Fruit fly (Drosophila melanogaster) whole organism, embryonic: ENCODE measurements around the gene CG2187.

ENCODE experiments used
- Aef1 ChIP-seq: fragments of 200-800 bp; sonication (Bioruptor generic); IDR thresholded peaks from 3 replicates; pipeline ENCODE4 v1.3.6; 2022; ENCODE audit warnings: missing biosample characterization, missing genetic modification characterization
- B-H1 ChIP-seq: fragments of 200-800 bp; sonication (Bioruptor generic); IDR thresholded peaks from 3 replicates; pipeline ENCODE4 v1.3.6; 2022; ENCODE audit warnings: missing biosample characterization, missing genetic modification characterization
- CG10979 ChIP-seq: fragments of 200-800 bp; sonication (Bioruptor generic); optimal IDR thresholded peaks from 2 replicates; lab custom pipeline; 2018; ENCODE audit warnings: missing biosample characterization, mild to moderate bottlenecking, missing genetic modification characterization, moderate library complexity
- CG11085 ChIP-seq: fragments of 200-800 bp; sonication (Bioruptor generic); IDR thresholded peaks from 2 replicates; pipeline ENCODE4 v1.3.6; 2022; ENCODE audit warnings: missing biosample characterization, missing genetic modification characterization
- CG11695 ChIP-seq: fragments of 200-800 bp; sonication (Bioruptor generic); IDR thresholded peaks from 3 replicates; pipeline ENCODE4 v1.3.6; 2022; ENCODE audit warnings: missing biosample characterization, missing genetic modification characterization
- CG12744 ChIP-seq: fragments of 200-800 bp; sonication (Bioruptor generic); optimal IDR thresholded peaks from 2 replicates; lab custom pipeline; 2016; ENCODE audit warnings: missing biosample characterization, missing genetic modification characterization
- CG13424 ChIP-seq: fragments of 200-800 bp; sonication (Bioruptor generic); optimal IDR thresholded peaks from 2 replicates; lab custom pipeline; 2019; ENCODE audit warnings: missing biosample characterization, mild to moderate bottlenecking, missing genetic modification characterization, moderate library complexity
- CG13894 ChIP-seq: fragments of 200-800 bp; sonication (Bioruptor generic); optimal IDR thresholded peaks from 3 replicates; lab custom pipeline; 2018; ENCODE audit warnings: missing biosample characterization, mild to moderate bottlenecking, missing genetic modification characterization, moderate library complexity
- CG15696 ChIP-seq: fragments of 200-800 bp; sonication (Bioruptor generic); optimal IDR thresholded peaks from 2 replicates; lab custom pipeline; 2019; ENCODE audit warnings: missing biosample characterization, mild to moderate bottlenecking, missing genetic modification characterization, moderate library complexity
- CG17186 ChIP-seq: fragments of 200-800 bp; sonication (Bioruptor generic); optimal IDR thresholded peaks from 3 replicates; lab custom pipeline; 2017; ENCODE audit warnings: missing biosample characterization, missing genetic modification reagents, missing genetic modification characterization
- CG17359 ChIP-seq: fragments of 200-800 bp; sonication (Bioruptor generic); optimal IDR thresholded peaks from 3 replicates; lab custom pipeline; 2018; ENCODE audit warnings: missing biosample characterization, mild to moderate bottlenecking, missing genetic modification characterization, moderate library complexity
- CG1792 ChIP-seq: fragments of 200-800 bp; sonication (Bioruptor generic); optimal IDR thresholded peaks from 2 replicates; lab custom pipeline; 2016; ENCODE audit warnings: missing biosample characterization, missing genetic modification characterization
- CG18011 ChIP-seq: fragments of 200-800 bp; sonication (Bioruptor generic); optimal IDR thresholded peaks from 2 replicates; lab custom pipeline; 2017; ENCODE audit warnings: missing biosample characterization, missing genetic modification characterization, mild to moderate bottlenecking, moderate library complexity, missing genotype
- CG30431 ChIP-seq: fragments of 200-800 bp; sonication (Bioruptor generic); optimal IDR thresholded peaks from 2 replicates; lab custom pipeline; 2017; ENCODE audit warnings: missing biosample characterization, missing genetic modification characterization
- CG4282 ChIP-seq: fragments of 200-800 bp; sonication (Bioruptor generic); optimal IDR thresholded peaks from 2 replicates; lab custom pipeline; 2016; ENCODE audit warnings: missing biosample characterization, missing genetic modification characterization
- CG6765 ChIP-seq: fragments of 200-800 bp; sonication (Bioruptor generic); optimal IDR thresholded peaks from 3 replicates; lab custom pipeline; 2017; ENCODE audit warnings: missing biosample characterization, mild to moderate bottlenecking, missing genetic modification characterization
- CG7372 ChIP-seq: fragments of 200-800 bp; sonication (Bioruptor generic); IDR thresholded peaks from 2 replicates; pipeline ENCODE4 v1.3.6; 2022; ENCODE audit warnings: missing biosample characterization, missing genetic modification characterization
- CG7556 ChIP-seq: fragments of 200-800 bp; sonication (Bioruptor generic); optimal IDR thresholded peaks from 2 replicates; lab custom pipeline; 2017; ENCODE audit warnings: missing biosample characterization, mild to moderate bottlenecking, missing genetic modification characterization
- CG8359 ChIP-seq: fragments of 200-800 bp; sonication (Bioruptor generic); optimal IDR thresholded peaks from 2 replicates; lab custom pipeline; 2017; ENCODE audit warnings: missing biosample characterization, mild to moderate bottlenecking, missing genetic modification characterization, borderline replicate concordance
- Fer1 ChIP-seq: fragments of 200-800 bp; sonication (Bioruptor generic); optimal IDR thresholded peaks from 2 replicates; lab custom pipeline; 2017; ENCODE audit warnings: missing biosample characterization, mild to moderate bottlenecking, missing genetic modification characterization
- Gsc ChIP-seq: fragments of 200-800 bp; sonication (Bioruptor generic); IDR thresholded peaks from 2 replicates; pipeline ENCODE4 v1.3.6; 2022; ENCODE audit warnings: missing biosample characterization, missing genetic modification characterization
- HLHmδ ChIP-seq: fragments of 200-800 bp; sonication (Bioruptor generic); optimal IDR thresholded peaks from 2 replicates; lab custom pipeline; 2018; ENCODE audit warnings: missing biosample characterization, mild to moderate bottlenecking, missing genetic modification characterization, moderate library complexity
- Hsf ChIP-seq: fragments of 200-800 bp; sonication (Bioruptor generic); optimal IDR thresholded peaks from 3 replicates; lab custom pipeline; 2016; ENCODE audit warnings: missing biosample characterization, missing genetic modification characterization
- Meics ChIP-seq: fragments of 200-800 bp; sonication (Bioruptor generic); optimal IDR thresholded peaks from 2 replicates; lab custom pipeline; 2017; ENCODE audit warnings: missing biosample characterization, mild to moderate bottlenecking, missing genetic modification characterization
- Mes4 ChIP-seq: fragments of 200-800 bp; sonication (Bioruptor generic); optimal IDR thresholded peaks from 2 replicates; lab custom pipeline; 2016; ENCODE audit warnings: missing biosample characterization, missing genetic modification characterization
- NC2β ChIP-seq: fragments of 200-800 bp; sonication (Bioruptor generic); optimal IDR thresholded peaks from 2 replicates; lab custom pipeline; 2016; ENCODE audit warnings: missing biosample characterization, missing genetic modification characterization
- Ssrp ChIP-seq: fragments of 200-800 bp; sonication (Bioruptor generic); optimal IDR thresholded peaks from 2 replicates; lab custom pipeline; 2018; ENCODE audit warnings: missing biosample characterization, mild to moderate bottlenecking, missing genetic modification characterization, moderate library complexity
- Trl ChIP-seq, 3 experiments: fragments of >200 bp in 2 of 3; fragments of 200-800 bp in 1 of 3; sonication (Bioruptor generic) in 1 of 3; optimal IDR thresholded peaks; 2 replicates in 1 of 3; 3 replicates in 2 of 3; lab custom pipeline; 2016 to 2017; ENCODE audit warnings: missing biosample characterization in 1 of 3, missing genetic modification characterization in 1 of 3
- abd-A ChIP-seq: fragments of 200-800 bp; sonication (Bioruptor generic); optimal IDR thresholded peaks from 3 replicates; lab custom pipeline; 2019; ENCODE audit warnings: missing biosample characterization, mild to moderate bottlenecking, missing genetic modification characterization, moderate library complexity
- corto ChIP-seq: fragments of 200-800 bp; sonication (Bioruptor generic); optimal IDR thresholded peaks from 2 replicates; lab custom pipeline; 2016; ENCODE audit warnings: missing biosample characterization, mild to moderate bottlenecking, missing genetic modification characterization, moderate library complexity
- dan ChIP-seq: fragments of 200-800 bp; sonication (Bioruptor generic); IDR thresholded peaks from 2 replicates; pipeline ENCODE4 v1.3.6; 2022; ENCODE audit warnings: missing biosample characterization, missing genetic modification characterization
- emc ChIP-seq: fragments of 200-800 bp; sonication (Bioruptor generic); optimal IDR thresholded peaks from 2 replicates; lab custom pipeline; 2016; ENCODE audit warnings: missing biosample characterization, missing genetic modification characterization
- ewg ChIP-seq: fragments of 200-800 bp; sonication (Bioruptor generic); optimal IDR thresholded peaks from 3 replicates; lab custom pipeline; 2017; ENCODE audit warnings: mild to moderate bottlenecking, missing biosample characterization, missing genetic modification reagents, missing genetic modification characterization
- fd64A ChIP-seq: fragments of 200-800 bp; sonication (Bioruptor generic); optimal IDR thresholded peaks from 3 replicates; lab custom pipeline; 2018; ENCODE audit warnings: missing biosample characterization, mild to moderate bottlenecking, missing genetic modification characterization
- inv ChIP-seq: fragments of 200-800 bp; sonication (Bioruptor generic); IDR thresholded peaks from 2 replicates; pipeline ENCODE4 v1.3.6; 2022; ENCODE audit warnings: missing biosample characterization, missing genetic modification characterization; ENCODE audit not compliant: partially characterized antibody
- jing ChIP-seq: fragments of 200-800 bp; sonication (Bioruptor generic); optimal IDR thresholded peaks from 2 replicates; lab custom pipeline; 2018; ENCODE audit warnings: missing biosample characterization, mild to moderate bottlenecking, missing genetic modification characterization
- nmo ChIP-seq: fragments of 200-800 bp; sonication (Bioruptor generic); optimal IDR thresholded peaks from 2 replicates; lab custom pipeline; 2018; ENCODE audit warnings: missing biosample characterization, mild to moderate bottlenecking, missing genetic modification characterization, moderate library complexity
- otp ChIP-seq: fragments of 200-800 bp; sonication (Bioruptor generic); IDR thresholded peaks from 3 replicates; pipeline ENCODE4, ENCODE4 v1.3.6; 2022; ENCODE audit warnings: missing biosample characterization, missing genetic modification characterization
- p53 ChIP-seq: fragments of 200-800 bp; sonication (Bioruptor generic); optimal IDR thresholded peaks from 2 replicates; lab custom pipeline; 2016; ENCODE audit warnings: missing biosample characterization, missing genetic modification characterization
- pan ChIP-seq, 4 experiments: fragments of >200 bp in 3 of 4; fragments of 200-800 bp in 1 of 4; sonication (Bioruptor generic) in 1 of 4; optimal IDR thresholded peaks in 3 of 4; IDR thresholded peaks in 1 of 4; 2 replicates each; pipeline versions ENCODE4 v1.3.6 to Lab custom; 2017 to 2022; ENCODE audit warnings: missing biosample characterization in 2 of 4, missing genetic modification characterization in 2 of 4, mixed read lengths in 1 of 4
- pros ChIP-seq: fragments of 200-800 bp; sonication (Bioruptor generic); optimal IDR thresholded peaks from 3 replicates; lab custom pipeline; 2019; ENCODE audit warnings: missing biosample characterization, mild to moderate bottlenecking, missing genetic modification characterization, moderate library complexity
- run ChIP-seq: fragments of 200-800 bp; sonication (Bioruptor generic); optimal IDR thresholded peaks from 3 replicates; lab custom pipeline; 2018; ENCODE audit warnings: missing biosample characterization, mild to moderate bottlenecking, missing genetic modification characterization
- slbo ChIP-seq: fragments of 200-800 bp; sonication (Bioruptor generic); IDR thresholded peaks from 2 replicates; pipeline ENCODE4 v1.3.6; 2022; ENCODE audit warnings: missing biosample characterization, missing genetic modification characterization
- tio ChIP-seq: fragments of 200-800 bp; sonication (Bioruptor generic); optimal IDR thresholded peaks from 2 replicates; lab custom pipeline; 2017; ENCODE audit warnings: missing biosample characterization, missing genetic modification characterization, inconsistent platforms
- tna ChIP-seq: fragments of 200-800 bp; sonication (Bioruptor generic); IDR thresholded peaks from 2 replicates; pipeline ENCODE4 v1.3.6; 2022; ENCODE audit warnings: missing biosample characterization, missing genetic modification characterization; ENCODE audit not compliant: partially characterized antibody
- ttk ChIP-seq: fragments of 200-800 bp; sonication (Bioruptor generic); IDR thresholded peaks from 2 replicates; pipeline ENCODE4 v2.1.2; 2022; ENCODE audit warnings: missing biosample characterization, missing genetic modification characterization
- tup ChIP-seq: fragments of 200-800 bp; sonication (Bioruptor generic); optimal IDR thresholded peaks from 2 replicates; lab custom pipeline; 2016; ENCODE audit warnings: missing biosample characterization, mild to moderate bottlenecking, missing genetic modification characterization, moderate library complexity
- tx ChIP-seq: fragments of 200-800 bp; sonication (Bioruptor generic); optimal IDR thresholded peaks from 2 replicates; lab custom pipeline; 2016; ENCODE audit warnings: missing biosample characterization, missing genetic modification characterization
- zen2 ChIP-seq: fragments of 200-800 bp; sonication (Bioruptor generic); IDR thresholded peaks from 3 replicates; pipeline ENCODE4 v1.3.6; 2022; ENCODE audit warnings: missing biosample characterization, missing genetic modification characterization; ENCODE audit not compliant: partially characterized antibody

CG2187 gene

dm6 chr3R:31747429-31748048 is 10.9 kb downstream of the CG2187 start, which contains the start of the genes nero and CG1910 (continued):
- peak; percentile 48 for TF ChIP-seq nmo (GFP tag; lab: Kevin White, UChicago)
- TF ChIP-seq zen2 (GFP tag; lab: Robert Waterston, UW) = no peak
- no peak for TF ChIP-seq pros (GFP tag; lab: Kevin White, UChicago)
- TF ChIP-seq CG11695 = no peak
- no peak for TF ChIP-seq CG11085 (GFP tag; lab: Robert Waterston, UW)
- TF ChIP-seq CG18011 = no peak
- no peak for TF ChIP-seq Gsc
- no peak for TF ChIP-seq tx
- peak; percentile 8 for TF ChIP-seq CG13894 (tag; lab: Kevin White, UChicago)
- TF ChIP-seq p53 (GFP tag; lab: Kevin White, UChicago) = no peak
- TF ChIP-seq fd64A = no peak
- no peak for TF ChIP-seq Aef1 (GFP tag; lab: Robert Waterston, UW)
- no peak for TF ChIP-seq tup (GFP tag; lab: Kevin White, UChicago)
- no peak for TF ChIP-seq CG4282 (GFP tag; lab: Kevin White, UChicago)
- TF ChIP-seq Fer1 (GFP tag; lab: Kevin White, UChicago) = no peak
- TF ChIP-seq CG6765 (GFP tag; lab: Kevin White, UChicago) = no peak
- TF ChIP-seq CG17359 = no peak
- TF ChIP-seq jing (GFP tag; lab: Kevin White, UChicago) = no peak
- no peak for TF ChIP-seq CG8359 (GFP tag; lab: Kevin White, UChicago)
- no peak for TF ChIP-seq emc (GFP tag; lab: Kevin White, UChicago)
- no peak for TF ChIP-seq tio (GFP tag; lab: Kevin White, UChicago)
- no peak for TF ChIP-seq CG10979 (tag; lab: Kevin White, UChicago)
- peak; percentile 24 for TF ChIP-seq ewg
- no peak for TF ChIP-seq Mes4 (GFP tag; lab: Kevin White, UChicago)
- no peak for TF ChIP-seq CG12744 (GFP tag; lab: Kevin White, UChicago)
- TF ChIP-seq CG17186 = peak; percentile 88
- no peak for TF ChIP-seq inv (GFP tag; lab: Robert Waterston, UW)
- TF ChIP-seq CG7556 (GFP tag; lab: Kevin White, UChicago) = no peak
- no peak for TF ChIP-seq run
- no peak for TF ChIP-seq CG7372
- no peak for TF ChIP-seq abd-A (tag; lab: Kevin White, UChicago)
- TF ChIP-seq slbo (GFP tag; lab: Robert Waterston, UW) = no peak
- TF ChIP-seq otp (GFP tag; lab: Robert Waterston, UW) = no peak
- no peak for TF ChIP-seq Ssrp (tag; lab: Kevin White, UChicago)
- no peak for TF ChIP-seq HLHmδ
- no peak for TF ChIP-seq corto (GFP tag; lab: Kevin White, UChicago)
- no peak for TF ChIP-seq pan (optimal IDR thresholded peaks at IDR 0.05; lab: Kevin White, UChicago)
- TF ChIP-seq pan (GFP tag; optimal IDR thresholded peaks at IDR 0.05 in 1 of 2, IDR thresholded peaks at IDR 0.05 in 1 of 2) = no peak
- no peak for TF ChIP-seq Meics
- no peak for TF ChIP-seq CG13424
- no peak for TF ChIP-seq dan (GFP tag; lab: Robert Waterston, UW)
- no peak for TF ChIP-seq tna
- TF ChIP-seq ttk (GFP tag; lab: Robert Waterston, UW) = no peak
- TF ChIP-seq CG1792 (GFP tag; lab: Kevin White, UChicago) = no peak
- no peak for TF ChIP-seq Trl (optimal IDR thresholded peaks at IDR 0.05; lab: Kevin White, UChicago)
- peak; percentile 19 for TF ChIP-seq Trl (GFP tag; optimal IDR thresholded peaks at IDR 0.05; lab: Kevin White, UChicago)
- TF ChIP-seq CG15696 (tag; lab: Kevin White, UChicago) = no peak
- TF ChIP-seq Hsf (GFP tag; lab: Kevin White, UChicago) = peak; percentile 30
- peak; percentile 36 for TF ChIP-seq NC2β (GFP tag; lab: Kevin White, UChicago)
- TF ChIP-seq CG30431 (GFP tag; lab: Kevin White, UChicago) = no peak
- no peak for TF ChIP-seq B-H1 (GFP tag; lab: Robert Waterston, UW)
